Worm (Caenorhabditis elegans): ENCODE data around the gene C49H3.16.

The C49H3.16 gene

DNA sequence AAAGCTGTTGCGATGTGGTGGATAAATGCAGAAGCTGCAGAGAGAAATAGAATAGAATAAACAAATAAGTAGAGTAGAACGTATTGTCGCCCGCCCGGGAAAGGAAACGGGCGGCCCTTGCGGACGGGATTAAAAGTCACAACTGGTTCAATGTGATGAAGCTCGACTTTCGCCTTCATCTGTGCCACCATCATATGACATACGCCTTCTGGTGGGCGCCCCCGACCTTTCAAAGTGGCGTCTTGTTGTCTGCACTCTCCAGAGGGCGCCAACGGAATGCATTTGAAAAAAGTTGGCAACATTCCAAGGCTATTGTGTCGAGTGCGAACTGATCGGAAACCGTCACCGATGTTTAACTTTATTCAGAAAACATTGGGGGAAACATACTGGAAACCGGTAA lies 23.0 kb downstream of the C49H3.16 start:
- no peak for TF ChIP-seq pha-4 (tag; optimal IDR thresholded peaks at IDR 0.05)

DNA sequence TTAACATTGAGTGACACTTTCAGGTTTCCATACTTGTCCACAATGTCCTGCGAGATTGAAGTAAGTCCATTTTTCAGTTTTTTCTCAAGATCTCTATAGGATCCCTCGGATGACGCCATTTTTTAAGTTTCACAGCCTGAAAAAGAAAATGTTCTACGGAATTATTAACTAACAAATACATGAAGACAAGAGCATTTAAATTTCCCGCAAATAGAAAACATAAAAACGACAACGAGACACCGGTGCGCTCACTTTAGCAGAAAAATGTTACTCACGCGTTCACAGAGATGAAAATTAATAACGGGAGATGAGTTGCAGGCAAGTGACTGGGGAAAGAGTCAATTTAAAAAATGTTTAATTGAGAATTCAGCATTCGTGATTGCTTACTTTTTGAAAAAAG lies 26.2 kb downstream of the C49H3.16 start, which contains the start of gene czw-1:
czw-1 (minus strand) TSS at position 369 of the 400 bp plus-strand sequence.
- TF ChIP-seq nhr-12 (tag; optimal IDR thresholded peaks at IDR 0.05), result no peak

DNA sequence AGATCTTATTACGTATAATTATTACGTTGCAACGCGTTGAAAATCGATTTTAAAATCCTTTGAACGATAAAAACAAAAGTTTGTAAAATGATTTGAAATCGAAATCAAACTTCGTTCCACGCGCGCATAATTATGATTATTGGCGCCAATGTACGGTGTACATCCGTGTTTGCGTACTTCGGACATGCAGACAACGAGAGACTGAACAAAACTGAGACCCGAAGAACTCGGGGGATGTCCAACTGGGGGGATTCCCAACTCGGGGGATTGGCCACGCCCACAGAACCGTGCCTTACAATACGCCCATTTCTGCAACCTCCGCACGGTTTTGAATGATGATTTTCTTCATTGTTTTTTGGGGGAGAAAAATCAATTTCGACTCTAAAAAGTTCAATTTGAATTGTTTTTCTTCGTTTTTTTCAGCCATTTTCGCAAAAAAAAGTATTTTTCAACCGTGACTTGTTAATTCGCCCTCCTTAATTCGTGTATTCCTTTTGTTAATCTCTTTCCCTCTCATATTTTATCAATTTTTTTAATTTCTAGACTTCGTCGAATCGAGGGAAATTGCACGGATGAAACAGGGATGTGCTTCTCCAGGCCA lies 26.8 kb downstream of the C49H3.16 start, which contains the start of gene F20D12.12:
F20D12.12 (plus strand) TSS at position 542 of the 601 bp plus-strand sequence.
- TF ChIP-seq mep-1 (tag; optimal IDR thresholded peaks at IDR 0.05) (peak; percentile 57), sptf-1 (tag; optimal IDR thresholded peaks at IDR 0.05) (peak; percentile 61), ces-1 (GFP tag; optimal IDR thresholded peaks at IDR 0.05) (peak; percentile 66), lin-13 (tag; optimal IDR thresholded peaks at IDR 0.05) (peak; percentile 50), drap-1 (GFP tag; optimal IDR thresholded peaks at IDR 0.05) (peak; percentile 4), unc-120 (tag; optimal IDR thresholded peaks at IDR 0.05; ENCODE audit: poor library complexity, severe bottlenecking) (peak; percentile 84), mls-2 (tag; optimal IDR thresholded peaks at IDR 0.05) (peak; percentile 23), pha-4 (tag; optimal IDR thresholded peaks at IDR 0.05) (peak; percentile 6), lsy-2 (tag; optimal IDR thresholded peaks at IDR 0.05) (peak; percentile 94)

DNA sequence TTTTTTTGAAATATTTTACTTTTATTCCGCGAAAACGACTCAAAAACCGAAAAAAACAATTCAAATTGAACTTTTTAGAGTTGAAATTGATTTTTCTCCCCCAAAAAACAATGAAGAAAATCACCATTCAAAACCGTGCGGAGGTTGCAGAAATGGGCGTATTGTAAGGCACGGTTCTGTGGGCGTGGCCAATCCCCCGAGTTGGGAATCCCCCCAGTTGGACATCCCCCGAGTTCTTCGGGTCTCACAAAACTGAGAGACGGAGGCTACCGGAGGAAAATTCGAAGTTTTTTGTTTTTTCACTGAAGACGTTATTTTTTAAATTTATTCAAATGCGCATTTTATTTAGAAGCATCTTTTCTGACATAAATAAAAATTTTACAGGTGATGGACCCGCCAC lies 28.1 kb downstream of the C49H3.16 start, which contains the start of gene mcm-3AP:
mcm-3AP (plus strand) TSS at position 383 of the 400 bp plus-strand sequence.
- TF ChIP-seq lsy-2 (tag; optimal IDR thresholded peaks at IDR 0.05), result peak; percentile 70

DNA sequence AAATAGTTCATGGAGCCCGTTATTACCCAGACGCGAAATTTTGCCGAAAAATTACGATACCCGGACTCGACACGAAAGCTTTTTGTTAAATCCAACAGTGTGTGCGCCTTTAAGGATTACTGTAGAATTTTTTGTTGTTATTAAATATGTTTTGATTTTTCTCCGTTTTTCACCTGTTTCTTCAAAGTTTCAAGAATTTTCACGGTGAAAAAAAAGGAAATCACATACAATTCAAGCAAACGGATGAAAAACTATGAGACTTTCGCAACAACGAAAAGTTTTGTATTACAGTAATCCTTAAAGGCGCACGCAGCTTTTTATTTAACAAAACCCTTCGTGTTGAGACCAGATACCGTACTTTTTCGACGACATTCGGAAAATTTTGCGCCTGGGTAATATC lies 33.8 kb downstream of the C49H3.16 start:
- no peak for TF ChIP-seq ceh-43 (GFP tag; optimal IDR thresholded peaks at IDR 0.05)
- no peak for TF ChIP-seq unc-39 (tag; optimal IDR thresholded peaks at IDR 0.05)
- TF ChIP-seq elt-3 (tag; optimal IDR thresholded peaks at IDR 0.05), result no peak
- no peak for TF ChIP-seq nhr-237 (tag; optimal IDR thresholded peaks at IDR 0.05)
- no peak for TF ChIP-seq tbx-8 (GFP tag; optimal IDR thresholded peaks at IDR 0.05)
- TF ChIP-seq drap-1 (GFP tag; optimal IDR thresholded peaks at IDR 0.05), result no peak
- TF ChIP-seq mep-1 (tag; optimal IDR thresholded peaks at IDR 0.05), result no peak
- no peak for TF ChIP-seq nhr-28 (tag; optimal IDR thresholded peaks at IDR 0.05)
- TF ChIP-seq nhr-12 (tag; optimal IDR thresholded peaks at IDR 0.05), result no peak
- no peak for TF ChIP-seq elt-1 (tag; optimal IDR thresholded peaks at IDR 0.05; ENCODE audit: borderline replicate concordance, insufficient read depth)
- no peak for TF ChIP-seq pha-4 (tag; optimal IDR thresholded peaks at IDR 0.05)
- TF ChIP-seq mls-2 (tag; optimal IDR thresholded peaks at IDR 0.05), result no peak
- no peak for TF ChIP-seq lin-32 (GFP tag; optimal IDR thresholded peaks at IDR 0.05)
- TF ChIP-seq snpc-4 (tag; optimal IDR thresholded peaks at IDR 0.05), result no peak
- no peak for TF ChIP-seq M03D4.4 (tag; optimal IDR thresholded peaks at IDR 0.05)
- no peak for TF ChIP-seq unc-62 (GFP tag; optimal IDR thresholded peaks at IDR 0.05)
- TF ChIP-seq ces-1 (GFP tag; optimal IDR thresholded peaks at IDR 0.05), result no peak
- TF ChIP-seq nhr-2 (tag; optimal IDR thresholded peaks at IDR 0.05), result no peak

DNA sequence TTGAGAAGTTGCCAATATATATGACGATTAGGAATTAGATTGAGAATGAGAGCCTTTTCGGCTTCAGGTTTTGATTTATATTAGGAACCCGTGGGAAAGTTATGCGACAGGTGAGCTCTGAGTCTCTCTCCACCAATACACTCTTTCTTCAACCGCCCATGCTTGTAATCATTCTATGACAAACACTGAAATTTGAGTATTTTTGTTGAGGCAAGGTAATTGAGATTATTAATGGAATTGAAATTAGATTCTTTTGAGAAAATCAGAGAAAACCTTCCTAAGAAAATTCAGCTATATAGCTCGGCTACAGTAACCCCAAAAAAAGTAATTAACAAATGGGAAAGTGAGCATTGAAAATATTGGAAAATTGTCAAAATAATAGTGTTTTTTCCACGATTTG lies 35.6 kb downstream of the C49H3.16 start, which contains the start of gene ceh-19:
ceh-19 (minus strand) TSS at position 101 of the 400 bp plus-strand sequence.
- TF ChIP-seq nhr-12 (tag; optimal IDR thresholded peaks at IDR 0.05), result no peak

DNA sequence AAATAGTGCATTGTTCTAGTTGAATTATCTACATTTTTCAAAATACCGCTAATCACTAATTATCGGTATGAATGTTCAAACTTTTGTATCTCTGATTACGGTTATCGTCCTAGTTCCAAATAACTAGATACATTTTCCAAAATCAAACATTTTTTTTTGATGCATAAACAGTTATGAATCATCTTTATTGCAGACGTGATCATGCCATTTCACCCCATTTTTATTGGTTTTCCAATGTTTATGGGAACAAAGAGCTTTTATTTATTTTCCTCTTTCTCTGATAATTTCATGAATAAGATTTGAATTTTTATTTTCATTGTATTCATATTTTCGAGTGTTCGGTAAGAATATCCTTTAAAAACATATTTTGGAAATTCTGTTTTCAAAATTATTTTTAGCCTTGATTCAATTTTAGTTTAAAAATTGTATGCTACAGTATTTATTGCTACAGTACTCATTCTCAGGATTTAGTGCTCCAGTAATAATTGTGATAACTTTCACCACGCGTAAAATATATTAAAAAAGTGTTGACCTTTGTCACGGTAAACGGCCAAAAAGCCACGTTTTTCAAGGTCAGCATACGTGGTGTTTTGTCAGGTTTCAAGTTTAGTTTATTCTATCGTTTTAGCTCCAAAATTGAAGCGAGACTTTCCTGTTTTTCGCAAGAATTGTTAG lies 36.6 kb downstream of the C49H3.16 start, which contains the start of gene csr-1:
csr-1 (plus strand) TSS at position 625 of the 675 bp plus-strand sequence.
- TF ChIP-seq nhr-237 (tag; optimal IDR thresholded peaks at IDR 0.05), result no peak
- no peak for TF ChIP-seq mep-1 (tag; optimal IDR thresholded peaks at IDR 0.05)
- TF ChIP-seq elt-1 (tag; optimal IDR thresholded peaks at IDR 0.05; ENCODE audit: borderline replicate concordance, insufficient read depth), result no peak
- no peak for TF ChIP-seq mab-5 (tag; optimal IDR thresholded peaks at IDR 0.05)
- no peak for TF ChIP-seq zip-8 (tag; optimal IDR thresholded peaks at IDR 0.05)
- no peak for TF ChIP-seq lin-32 (GFP tag; optimal IDR thresholded peaks at IDR 0.05)
- no peak for TF ChIP-seq drap-1 (GFP tag; optimal IDR thresholded peaks at IDR 0.05)
- TF ChIP-seq tbx-8 (GFP tag; optimal IDR thresholded peaks at IDR 0.05), result no peak
- no peak for TF ChIP-seq nhr-28 (tag; optimal IDR thresholded peaks at IDR 0.05)
- no peak for TF ChIP-seq mls-2 (tag; optimal IDR thresholded peaks at IDR 0.05)
- no peak for TF ChIP-seq M03D4.4 (tag; optimal IDR thresholded peaks at IDR 0.05)
- TF ChIP-seq unc-39 (tag; optimal IDR thresholded peaks at IDR 0.05), result no peak
- TF ChIP-seq ham-2 (GFP tag; optimal IDR thresholded peaks at IDR 0.05), result no peak
